Fruit fly (Drosophila melanogaster) whole organism, pupa: ENCODE data around the gene Kr-h1.

Source experiments
- CG10348 ChIP-seq: fragments of 200-800 bp; sonication (Bioruptor generic); IDR thresholded peaks from 2 replicates; pipeline ENCODE4 v1.3.6; 2022; ENCODE audit warnings: missing biosample characterization, missing genetic modification characterization
- CG13204 ChIP-seq: fragments of 200-800 bp; sonication (Bioruptor generic); optimal IDR thresholded peaks from 2 replicates; lab custom pipeline; 2018; ENCODE audit warnings: missing biosample characterization, mild to moderate bottlenecking, missing genetic modification characterization, moderate library complexity
- CG32121 ChIP-seq: fragments of 200-800 bp; sonication (Bioruptor generic); IDR thresholded peaks from 2 replicates; pipeline ENCODE4 v1.3.6; 2022; ENCODE audit warnings: missing biosample characterization, missing genetic modification characterization
- CG34367 ChIP-seq: fragments of 200-800 bp; sonication (Bioruptor generic); optimal IDR thresholded peaks from 2 replicates; lab custom pipeline; 2018; ENCODE audit warnings: missing biosample characterization, mild to moderate bottlenecking, missing genetic modification characterization
- CG4496 ChIP-seq: fragments of 200-800 bp; sonication (Bioruptor generic); IDR thresholded peaks from 3 replicates; pipeline ENCODE4 v1.3.6; 2022; ENCODE audit warnings: missing biosample characterization, missing genetic modification characterization
- CG8159 ChIP-seq: fragments of 200-800 bp; sonication (Bioruptor generic); optimal IDR thresholded peaks from 3 replicates; lab custom pipeline; 2018; ENCODE audit warnings: missing biosample characterization, mild to moderate bottlenecking, missing genetic modification characterization, moderate library complexity
- CG9948 ChIP-seq: fragments of 200-800 bp; sonication (Bioruptor generic); optimal IDR thresholded peaks from 2 replicates; lab custom pipeline; 2018; ENCODE audit warnings: missing biosample characterization, mild to moderate bottlenecking, missing genetic modification characterization, moderate library complexity
- D1 ChIP-seq: fragments of 200-800 bp; sonication (Bioruptor generic); optimal IDR thresholded peaks from 2 replicates; lab custom pipeline; 2018; ENCODE audit warnings: missing biosample characterization, mild to moderate bottlenecking, missing genetic modification characterization, moderate library complexity
- Ets98B ChIP-seq: fragments of 200-800 bp; sonication (Bioruptor generic); IDR thresholded peaks from 2 replicates; pipeline ENCODE4 v1.3.6; 2022; ENCODE audit warnings: missing biosample characterization, missing genetic modification characterization
- Pif1A ChIP-seq: fragments of 200-800 bp; sonication (Bioruptor generic); optimal IDR thresholded peaks from 3 replicates; lab custom pipeline; 2016; ENCODE audit warnings: missing biosample characterization, missing genetic modification characterization
- Snoo ChIP-seq: fragments of 200-800 bp; sonication (Bioruptor generic); optimal IDR thresholded peaks from 3 replicates; lab custom pipeline; 2017; ENCODE audit warnings: missing biosample characterization, mild to moderate bottlenecking, missing genetic modification characterization, inconsistent platforms
- fd96Ca ChIP-seq: fragments of 200-800 bp; sonication (Bioruptor generic); IDR thresholded peaks from 3 replicates; pipeline ENCODE4 v1.3.6; 2022; ENCODE audit warnings: missing biosample characterization, missing genetic modification characterization
- gl ChIP-seq: fragments of 200-800 bp; sonication (Bioruptor generic); optimal IDR thresholded peaks from 2 replicates; lab custom pipeline; 2018; ENCODE audit warnings: missing biosample characterization, mild to moderate bottlenecking, missing genetic modification characterization
- rn ChIP-seq: fragments of 200-800 bp; sonication (Bioruptor generic); IDR thresholded peaks from 2 replicates; pipeline ENCODE4 v1.3.6; 2022; ENCODE audit warnings: missing biosample characterization, missing genetic modification characterization

dm6 chr2L:6086771-6087170 lies 4.4 kb downstream of the Kr-h1 start:
- TF ChIP-seq gl (tag; lab: Kevin White, UChicago) (no peak), Pif1A (GFP tag; lab: Kevin White, UChicago) (no peak), fd96Ca (GFP tag; lab: Robert Waterston, UW) (no peak), CG4496 (GFP tag; lab: Robert Waterston, UW) (no peak), D1 (tag; lab: Kevin White, UChicago) (no peak), Snoo (tag; lab: Kevin White, UChicago) (no peak), CG13204 (GFP tag; lab: Kevin White, UChicago) (no peak), CG32121 (GFP tag; lab: Robert Waterston, UW) (no peak), CG34367 (tag; lab: Kevin White, UChicago) (no peak), CG9948 (tag; lab: Kevin White, UChicago) (no peak), Ets98B (GFP tag; lab: Robert Waterston, UW) (no peak), CG8159 (tag; lab: Kevin White, UChicago) (no peak), CG10348 (no peak), rn (GFP tag; lab: Robert Waterston, UW) (no peak)
